Worm (Caenorhabditis elegans) whole organism, late embryonic: ENCODE results near the gene T25G12.3.

Source experiments
- C08G9.2 ChIP-seq: sonication (generic microtip); optimal IDR thresholded peaks from 2 replicates; lab custom pipeline; 2016; ENCODE audit warnings: mild to moderate bottlenecking, missing genetic modification characterization, moderate library complexity, missing compliant biosample characterization
- K09A11.1 ChIP-seq: sonication (generic microtip); optimal IDR thresholded peaks from 2 replicates; lab custom pipeline; 2017; ENCODE audit warnings: antibody characterized with exemption, mild to moderate bottlenecking, missing genetic modification characterization, missing compliant biosample characterization; ENCODE audit not compliant: insufficient read depth
- T23F11.4 ChIP-seq: fragments of 200-800 bp; sonication (Bioruptor generic); optimal IDR thresholded peaks from 2 replicates; lab custom pipeline; 2018; ENCODE audit warnings: mild to moderate bottlenecking, missing genetic modification characterization, missing compliant biosample characterization
- Y22D7AL.16 ChIP-seq: sonication (generic microtip); optimal IDR thresholded peaks from 2 replicates; lab custom pipeline; 2016; ENCODE audit warnings: missing genetic modification characterization, missing compliant biosample characterization
- ahr-1 ChIP-seq: sonication (generic microtip); optimal IDR thresholded peaks from 2 replicates; lab custom pipeline; 2016; ENCODE audit warnings: missing genetic modification characterization, missing compliant biosample characterization
- ceh-14 ChIP-seq: sonication (generic microtip); optimal IDR thresholded peaks from 2 replicates; lab custom pipeline; 2016; ENCODE audit warnings: missing genotype, missing genetic modification characterization, missing compliant biosample characterization
- ceh-18 ChIP-seq: sonication (generic microtip); optimal IDR thresholded peaks from 2 replicates; lab custom pipeline; 2016; ENCODE audit warnings: missing genetic modification characterization, missing compliant biosample characterization
- ceh-19 ChIP-seq: fragments of 200-800 bp; sonication (Bioruptor generic); optimal IDR thresholded peaks from 2 replicates; lab custom pipeline; 2018; ENCODE audit warnings: mild to moderate bottlenecking, missing genetic modification characterization, missing compliant biosample characterization
- ceh-34 ChIP-seq: sonication (generic microtip); optimal IDR thresholded peaks from 2 replicates; lab custom pipeline; 2016; ENCODE audit warnings: mild to moderate bottlenecking, missing genetic modification characterization, missing compliant biosample characterization
- ceh-45 ChIP-seq: fragments of 200-800 bp; sonication (Bioruptor generic); IDR thresholded peaks from 2 replicates; pipeline ENCODE4 v1.3.6; 2022; ENCODE audit warnings: missing genetic modification reagents, missing genetic modification characterization, missing compliant biosample characterization
- elt-4 ChIP-seq: sonication (generic microtip); optimal IDR thresholded peaks from 2 replicates; lab custom pipeline; 2016; ENCODE audit warnings: missing genetic modification characterization, missing compliant biosample characterization
- eyg-1 ChIP-seq: sonication (generic microtip); optimal IDR thresholded peaks from 2 replicates; lab custom pipeline; 2016; ENCODE audit warnings: missing genotype, missing genetic modification characterization, missing compliant biosample characterization
- fax-1 ChIP-seq: sonication (generic microtip); optimal IDR thresholded peaks from 2 replicates; lab custom pipeline; 2016; ENCODE audit warnings: missing genotype, missing genetic modification characterization, missing compliant biosample characterization
- gmeb-2 ChIP-seq: sonication (generic microtip); optimal IDR thresholded peaks from 2 replicates; lab custom pipeline; 2016; ENCODE audit warnings: missing genetic modification characterization, inconsistent platforms, missing compliant biosample characterization
- hlh-6 ChIP-seq: sonication (generic microtip); optimal IDR thresholded peaks from 2 replicates; lab custom pipeline; 2016; ENCODE audit warnings: missing genotype, missing genetic modification characterization, missing compliant biosample characterization
- hlh-8 ChIP-seq: sonication (generic microtip); optimal IDR thresholded peaks from 2 replicates; lab custom pipeline; 2016; ENCODE audit warnings: missing genotype, missing genetic modification characterization, missing compliant biosample characterization
- lim-6 ChIP-seq: sonication (generic microtip); optimal IDR thresholded peaks from 2 replicates; lab custom pipeline; 2016; ENCODE audit warnings: missing genetic modification characterization, missing compliant biosample characterization
- madf-2 ChIP-seq: sonication (generic microtip); optimal IDR thresholded peaks from 2 replicates; lab custom pipeline; 2017; ENCODE audit warnings: missing genetic modification characterization, missing compliant biosample characterization
- nfya-1 ChIP-seq: sonication (generic microtip); optimal IDR thresholded peaks from 2 replicates; lab custom pipeline; 2017; ENCODE audit warnings: missing genetic modification characterization, mild to moderate bottlenecking, missing compliant biosample characterization, antibody characterized with exemption, moderate library complexity
- nhr-11 ChIP-seq: fragments of 150-350 bp; optimal IDR thresholded peaks from 2 replicates; lab custom pipeline; 2014; ENCODE audit warnings: missing biosample characterization, missing genetic modification characterization
- nhr-232 ChIP-seq: sonication (generic microtip); optimal IDR thresholded peaks from 2 replicates; lab custom pipeline; 2016; ENCODE audit warnings: missing genetic modification characterization, missing compliant biosample characterization
- npax-4 ChIP-seq: sonication (generic microtip); optimal IDR thresholded peaks from 2 replicates; lab custom pipeline; 2016; ENCODE audit warnings: missing genetic modification characterization, missing compliant biosample characterization
- odd-2 ChIP-seq: sonication (generic microtip); optimal IDR thresholded peaks from 2 replicates; lab custom pipeline; 2017; ENCODE audit warnings: antibody characterized with exemption, mild to moderate bottlenecking, missing genetic modification characterization, missing compliant biosample characterization
- pat-9 ChIP-seq: fragments of 200-800 bp; sonication (Bioruptor generic); optimal IDR thresholded peaks from 2 replicates; lab custom pipeline; 2018; ENCODE audit warnings: mild to moderate bottlenecking, missing genetic modification characterization, moderate library complexity, missing compliant biosample characterization
- pqm-1 ChIP-seq: sonication (generic microtip); optimal IDR thresholded peaks from 2 replicates; lab custom pipeline; 2016; ENCODE audit warnings: missing genetic modification characterization, missing compliant biosample characterization
- pros-1 ChIP-seq: fragments of 150-350 bp; optimal IDR thresholded peaks from 2 replicates; lab custom pipeline; 2014; ENCODE audit warnings: missing biosample characterization, missing genetic modification reagents, missing genetic modification characterization
- sdc-2 ChIP-seq: sonication (generic microtip); optimal IDR thresholded peaks from 2 replicates; lab custom pipeline; 2016; ENCODE audit warnings: missing genotype, missing genetic modification characterization, missing compliant biosample characterization
- sox-4 ChIP-seq: sonication (generic microtip); optimal IDR thresholded peaks from 2 replicates; lab custom pipeline; 2017; ENCODE audit warnings: mild to moderate bottlenecking, missing genetic modification characterization, inconsistent platforms, missing compliant biosample characterization
- ttx-3 ChIP-seq: sonication (generic microtip); optimal IDR thresholded peaks from 2 replicates; lab custom pipeline; 2016; ENCODE audit warnings: missing genetic modification reagents, missing genetic modification characterization, missing compliant biosample characterization
- unc-3 ChIP-seq, 2 experiments: fragments of 200-800 bp in 1 of 2; sonication (Bioruptor generic) in 1 of 2; sonication (generic microtip) in 1 of 2; conservative IDR thresholded peaks in 1 of 2; optimal IDR thresholded peaks in 1 of 2; 2 replicates each; pipeline versions ENCODE4 v1.3.6 to Lab custom; 2016 to 2022; ENCODE audit warnings: missing compliant biosample characterization in 2 of 2, missing genetic modification characterization in 2 of 2, missing genetic modification reagents in 1 of 2
- unc-55 ChIP-seq: sonication (generic microtip); optimal IDR thresholded peaks from 2 replicates; lab custom pipeline; 2017; ENCODE audit warnings: missing biosample characterization, missing genetic modification reagents, missing genetic modification characterization
- zip-5 ChIP-seq: sonication (generic microtip); optimal IDR thresholded peaks from 2 replicates; lab custom pipeline; 2016; ENCODE audit warnings: missing genetic modification characterization, missing compliant biosample characterization

T25G12.3 gene

ce11 chrX:17184363-17184762, 47.1 kb upstream of the T25G12.3 start (continued):
- TF ChIP-seq npax-4 (tag; lab: Kevin White, UChicago) (no peak), lim-6 (tag; lab: Kevin White, UChicago) (no peak), pros-1 (tag; lab: Kevin White, UChicago) (peak; percentile 33), C08G9.2 (peak; percentile 1), sox-4 (tag; lab: Kevin White, UChicago) (no peak)

ce11 chrX:17185696-17186430, 45.6 kb upstream of the T25G12.3 start, which contains the start of gene sid-3:
Gene sid-3 (plus strand): TSS chrX:17186380.
- TF ChIP-seq elt-4 (tag; lab: Kevin White, UChicago) = no peak
- TF ChIP-seq ceh-19 = no peak
- TF ChIP-seq, all 69 proteins: peak for 0

DNA sequence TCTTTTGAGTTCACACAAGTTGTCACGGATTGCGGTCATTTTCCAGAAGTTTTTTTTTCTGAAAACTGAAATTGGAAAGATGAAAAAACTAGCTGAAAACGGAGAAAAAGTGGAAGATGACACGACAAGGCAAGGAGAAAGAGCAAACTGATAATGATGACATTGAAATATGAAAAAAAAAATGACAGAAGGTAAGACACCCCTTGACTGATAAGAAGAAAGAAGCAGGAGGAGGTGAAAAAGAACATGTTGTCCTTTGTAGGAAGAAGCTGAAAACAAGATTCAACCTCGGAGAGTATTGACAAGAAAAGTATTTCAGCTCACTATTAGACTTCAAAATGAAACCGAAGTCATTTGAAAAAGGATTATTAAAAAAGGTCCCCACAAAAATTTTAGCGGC, 36.4 kb upstream of the T25G12.3 start, which contains the start of gene B0302.5:
Gene B0302.5 (minus strand): TSS at position 58 of the 400 bp plus-strand sequence.
- no peak for TF ChIP-seq madf-2 (tag; lab: Kevin White, UChicago)
- TF ChIP-seq pros-1 (tag; lab: Kevin White, UChicago) = no peak

ce11 chrX:17197824-17198223, 33.6 kb upstream of the T25G12.3 start:
- TF ChIP-seq gmeb-2 (tag; lab: Kevin White, UChicago) (no peak), ceh-34 (no peak), ttx-3 (no peak), zip-5 (no peak), T23F11.4 (GFP tag; lab: Kevin White, UChicago) (no peak), hlh-6 (tag; lab: Kevin White, UChicago) (no peak), fax-1 (tag; lab: Kevin White, UChicago) (no peak), ceh-18 (no peak), ceh-14 (tag; lab: Kevin White, UChicago) (no peak), K09A11.1 (no peak), nfya-1 (no peak), sdc-2 (tag; lab: Kevin White, UChicago) (no peak), unc-3 (GFP tag; conservative IDR thresholded peaks at IDR 0.05; lab: Robert Waterston, UW) (no peak), unc-3 (tag; optimal IDR thresholded peaks at IDR 0.05; lab: Kevin White, UChicago) (no peak), ceh-45 (GFP tag; lab: Robert Waterston, UW) (no peak)

DNA sequence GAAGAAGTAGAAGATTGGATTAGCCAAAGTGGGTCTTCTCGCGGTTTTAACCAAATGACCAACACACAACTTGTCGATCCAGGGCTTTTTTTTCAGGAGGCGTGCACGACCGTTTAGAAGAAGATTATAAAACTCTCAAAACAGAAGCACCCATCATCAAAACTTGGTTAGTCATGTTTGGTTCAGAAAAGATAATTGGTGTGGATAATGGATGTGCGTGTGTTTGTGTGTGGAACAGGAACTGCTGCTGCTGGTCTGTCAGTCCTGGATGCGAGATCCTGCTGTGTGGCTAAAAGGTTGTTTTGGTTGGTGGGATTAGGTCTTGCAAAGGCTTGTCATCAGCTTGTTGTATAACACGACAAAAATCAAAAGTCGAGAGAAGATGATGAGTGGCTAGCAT, 28.0 kb upstream of the T25G12.3 start:
- TF ChIP-seq hlh-6 (tag; lab: Kevin White, UChicago) (no peak), K09A11.1 (no peak), ahr-1 (no peak), nhr-11 (no peak), hlh-8 (tag; lab: Kevin White, UChicago) (no peak), odd-2 (tag; lab: Kevin White, UChicago) (no peak), pqm-1 (no peak), C08G9.2 (no peak), ceh-45 (GFP tag; lab: Robert Waterston, UW) (no peak), unc-55 (GFP tag; lab: Kevin White, UChicago) (no peak), gmeb-2 (tag; lab: Kevin White, UChicago) (no peak)

- TF ChIP-seq eyg-1 (tag; lab: Kevin White, UChicago) (no peak), nhr-232 (no peak), zip-5 (no peak), ahr-1 (no peak), pat-9 (no peak), Y22D7AL.16 (tag; lab: Kevin White, UChicago) (no peak), ceh-14 (tag; lab: Kevin White, UChicago) (no peak)
Observed at ce11 chrX:17205853-17206252, 25.6 kb upstream of the T25G12.3 start.
